Fruit fly (Drosophila melanogaster): ENCODE data around the gene Desi.

Desi gene

DNA sequence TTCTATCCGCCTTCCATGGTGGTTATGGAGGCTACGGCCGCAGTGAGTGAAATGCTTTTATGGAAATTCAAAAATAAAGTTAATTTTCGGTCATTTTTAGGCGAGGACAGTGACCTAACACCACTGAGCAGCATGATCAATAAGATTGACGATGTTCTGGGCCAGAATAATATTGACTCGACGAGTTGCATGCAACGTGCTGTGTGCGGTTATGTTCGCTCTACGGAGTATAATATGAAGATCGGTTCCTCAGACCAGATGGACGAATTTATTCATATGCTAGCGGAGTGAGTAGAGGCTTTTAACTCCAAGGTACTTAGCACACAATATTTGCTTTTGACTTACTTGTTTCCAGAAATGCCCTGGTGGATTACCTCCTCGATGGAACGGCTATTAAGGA, 792 bp downstream of the Desi start:
- TF ChIP-seq psq (GFP tag; optimal IDR thresholded peaks at IDR 0.05) (no peak), dmrt93B (GFP tag; optimal IDR thresholded peaks at IDR 0.05) (no peak), HLH106 (tag; optimal IDR thresholded peaks at IDR 0.05) (no peak), h (GFP tag; optimal IDR thresholded peaks at IDR 0.05) (no peak), rgr (GFP tag; optimal IDR thresholded peaks at IDR 0.05) (no peak), Abd-B (GFP tag; optimal IDR thresholded peaks at IDR 0.05) (no peak)

DNA sequence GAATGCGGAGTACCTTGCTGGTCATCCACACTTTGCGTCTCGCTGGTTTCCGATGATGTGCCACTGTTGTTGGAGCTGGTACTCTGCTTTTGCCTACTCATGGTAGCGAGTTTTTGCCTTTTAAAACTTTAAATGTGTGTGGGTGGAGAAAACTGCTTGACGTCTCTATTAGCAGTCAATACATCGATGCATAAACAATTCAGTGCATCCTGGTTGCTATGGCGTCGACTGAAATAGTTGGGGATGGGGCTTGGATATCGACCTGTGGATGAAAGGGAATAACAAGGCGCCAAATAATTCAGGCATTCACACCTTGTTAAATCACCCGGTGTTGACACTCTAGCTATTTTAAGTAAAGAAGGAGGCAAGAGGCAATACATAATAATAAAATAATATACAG, 2.8 kb downstream of the Desi start, which contains the start of gene CG42633:
Gene CG42633 (minus strand): TSS at position 101 of the 400 bp plus-strand sequence.
- TF ChIP-seq Mio (GFP tag; optimal IDR thresholded peaks at IDR 0.05) (no peak), OdsH (GFP tag; optimal IDR thresholded peaks at IDR 0.05) (no peak), Vsx2 (GFP tag; optimal IDR thresholded peaks at IDR 0.05; ENCODE audit: partially characterized antibody) (no peak), GATAd (GFP tag; optimal IDR thresholded peaks at IDR 0.05) (no peak), CG32264 (GFP tag; optimal IDR thresholded peaks at IDR 0.05) (no peak), Hnf4 (GFP tag; optimal IDR thresholded peaks at IDR 0.05) (no peak)

DNA sequence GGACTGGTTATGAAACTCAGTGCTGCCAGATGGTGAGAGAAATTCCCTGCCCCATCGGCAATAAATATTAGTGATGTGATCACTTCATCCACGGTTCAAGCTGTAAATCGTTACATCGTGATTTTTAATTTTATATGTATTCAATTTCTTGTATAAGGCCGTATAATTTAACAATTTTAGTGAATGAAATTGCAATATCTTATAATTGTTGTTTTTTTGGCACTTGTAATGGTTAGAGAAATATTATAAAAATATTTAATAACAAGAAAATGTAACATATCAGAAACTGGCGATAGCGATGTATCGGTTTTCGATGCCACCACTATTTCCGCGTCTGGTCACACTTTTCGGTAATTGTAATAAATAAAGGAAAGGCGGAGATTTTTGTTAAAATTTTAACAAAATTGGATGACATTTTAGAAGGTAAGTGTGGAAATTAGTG, 4.7 kb downstream of the Desi start, which contains the start of the genes mRpL37 and Rbp1:
Gene mRpL37 (minus strand): TSS at position 35 of the 442 bp plus-strand sequence.
Gene Rbp1 (plus strand): TSS at position 326 of the 442 bp plus-strand sequence.
- TF ChIP-seq woc (GFP tag; optimal IDR thresholded peaks at IDR 0.05) (peak; percentile 82), fru (GFP tag; optimal IDR thresholded peaks at IDR 0.05) (no peak), dsf (GFP tag; optimal IDR thresholded peaks at IDR 0.05; ENCODE audit: borderline replicate concordance) (peak; percentile 24), Jra (GFP tag; optimal IDR thresholded peaks at IDR 0.05) (peak; percentile 30), jim (GFP tag; optimal IDR thresholded peaks at IDR 0.05) (peak; percentile 22), dmrt93B (GFP tag; optimal IDR thresholded peaks at IDR 0.05) (peak; percentile 82), Rel (GFP tag; optimal IDR thresholded peaks at IDR 0.05) (no peak), Rel (tag; optimal IDR thresholded peaks at IDR 0.05) (no peak), pan (optimal IDR thresholded peaks at IDR 0.05) (no peak), brk (GFP tag; optimal IDR thresholded peaks at IDR 0.05) (no peak), CG9705 (GFP tag; optimal IDR thresholded peaks at IDR 0.05) (peak; percentile 73), dl (GFP tag; optimal IDR thresholded peaks at IDR 0.05; ENCODE audit: insufficient read depth in 1 of 2, partially characterized antibody in 2 of 2) (no peak), sage (GFP tag; optimal IDR thresholded peaks at IDR 0.05) (no peak), psq (GFP tag; optimal IDR thresholded peaks at IDR 0.05) (peak; percentile 70), CrebA (GFP tag; optimal IDR thresholded peaks at IDR 0.05; ENCODE audit: borderline replicate concordance) (no peak), N (GFP tag; optimal IDR thresholded peaks at IDR 0.05) (no peak), Dfd (GFP tag; optimal IDR thresholded peaks at IDR 0.05) (no peak), ey (GFP tag; optimal IDR thresholded peaks at IDR 0.05) (peak; percentile 61), Hnf4 (GFP tag; optimal IDR thresholded peaks at IDR 0.05) (peak; percentile 77), HLH106 (tag; optimal IDR thresholded peaks at IDR 0.05) (peak; percentile 95), foxo (GFP tag; optimal IDR thresholded peaks at IDR 0.05) (peak in 1 of 2 experiments; percentile 90), Mio (GFP tag; optimal IDR thresholded peaks at IDR 0.05) (no peak), Vsx2 (GFP tag; optimal IDR thresholded peaks at IDR 0.05; ENCODE audit: partially characterized antibody) (no peak), Sp1 (GFP tag; optimal IDR thresholded peaks at IDR 0.05) (no peak), Hr83 (GFP tag; optimal IDR thresholded peaks at IDR 0.05; ENCODE audit: poor library complexity, severe bottlenecking) (no peak), usp (GFP tag; optimal IDR thresholded peaks at IDR 0.05) (no peak), sv (GFP tag; optimal IDR thresholded peaks at IDR 0.05) (peak; percentile 55), rgr (GFP tag; optimal IDR thresholded peaks at IDR 0.05) (peak; percentile 77), h (GFP tag; optimal IDR thresholded peaks at IDR 0.05) (peak; percentile 86), CG32264 (GFP tag; optimal IDR thresholded peaks at IDR 0.05) (no peak), Myc (optimal IDR thresholded peaks at IDR 0.05) (no peak), Hr78 (GFP tag; optimal IDR thresholded peaks at IDR 0.05) (no peak), GATAd (GFP tag; optimal IDR thresholded peaks at IDR 0.05) (peak; percentile 50), tai (GFP tag; optimal IDR thresholded peaks at IDR 0.05) (no peak), lola (GFP tag; optimal IDR thresholded peaks at IDR 0.05) (no peak), Dif (GFP tag; optimal IDR thresholded peaks at IDR 0.05; ENCODE audit: partially characterized antibody) (no peak), Abd-B (GFP tag; optimal IDR thresholded peaks at IDR 0.05) (no peak), br (GFP tag; optimal IDR thresholded peaks at IDR 0.05) (peak; percentile 32), OdsH (GFP tag; optimal IDR thresholded peaks at IDR 0.05) (peak; percentile 67)

All from whole organism, wandering third instar larva.